Fruit fly (Drosophila melanogaster) whole organism: ENCODE data around the gene CG6432.

Experiments used
- CG8478 ChIP-seq: fragments of >200 bp; optimal IDR thresholded peaks from 2 replicates; lab custom pipeline; 2018; ENCODE audit warnings: inconsistent platforms
- Dll ChIP-seq: fragments of >200 bp; optimal IDR thresholded peaks from 2 replicates; lab custom pipeline; 2017
- EcR ChIP-seq, 2 experiments: fragments of >200 bp; optimal IDR thresholded peaks; 2 replicates each; lab custom pipeline; 2017; ENCODE audit warnings: missing biosample characterization in 2 of 2, missing genetic modification characterization in 2 of 2, missing genetic modification reagents in 2 of 2
- pan ChIP-seq: fragments of >200 bp; optimal IDR thresholded peaks from 2 replicates; lab custom pipeline; 2017
- psq ChIP-seq: fragments of >200 bp; optimal IDR thresholded peaks from 2 replicates; lab custom pipeline; 2017
- usp ChIP-seq: fragments of >200 bp; optimal IDR thresholded peaks from 2 replicates; lab custom pipeline; 2017; ENCODE audit warnings: missing biosample characterization, missing genetic modification characterization, mixed read lengths

CG6432 gene

dm6 chr3R:24384952-24385351 lies 48.2 kb downstream of the CG6432 start, which contains the start of gene CG17780:
TSS of gene CG17780 (minus strand) at chr3R:24385052.
- TF ChIP-seq Dll (lab: Kevin White, UChicago) (no peak), CG8478 (lab: Kevin White, UChicago) (no peak), usp (GFP tag; lab: Kevin White, UChicago) (no peak), EcR (GFP tag; optimal IDR thresholded peaks at IDR 0.05; lab: Kevin White, UChicago) (no peak), psq (lab: Kevin White, UChicago) (no peak), pan (lab: Kevin White, UChicago) (no peak)

dm6 chr3R:24386434-24386833 lies 49.7 kb downstream of the CG6432 start:
- no peak for TF ChIP-seq Dll (lab: Kevin White, UChicago)

- TF ChIP-seq pan (lab: Kevin White, UChicago) (no peak), CG8478 (lab: Kevin White, UChicago) (no peak), EcR (GFP tag; optimal IDR thresholded peaks at IDR 0.05; lab: Kevin White, UChicago) (no peak), psq (lab: Kevin White, UChicago) (no peak), Dll (lab: Kevin White, UChicago) (no peak), usp (GFP tag; lab: Kevin White, UChicago) (no peak)
Observed at dm6 chr3R:24390239-24390638, 53.5 kb downstream of the CG6432 start, which contains the start of the genes CG5768 and CG13615. TSS of gene CG5768 (minus strand) at chr3R:24390339. TSS of gene CG13615 (plus strand) at chr3R:24390518.
